Comparison of ENCODE assay signal across 1 fruit fly cellular context in genomic region chr2L:18626987-18627386, dm6.
A peak's percentile ranks its signal among the peaks of the same experiment; 100 is the strongest.
TF ChIP-seq lines count a peak whose summit lies in the region.

No protein-coding gene starts in this region.

TF ChIP-seq in whole organism, embryonic, 481 proteins besides CTCF, POLR2A, EP300 and RAD21 (continued from another document and continues in another):
- TF ChIP-seq CG42726 (GFP tag; IDR thresholded peaks at IDR 0.05; lab: Robert Waterston, UW; ENCODE audit: partially characterized antibody) (no peak), slbo (GFP tag; IDR thresholded peaks at IDR 0.05; lab: Robert Waterston, UW) (peak; percentile 48), bab2 (GFP tag; optimal IDR thresholded peaks at IDR 0.05; lab: Kevin White, UChicago) (peak; percentile 91), CG3847 (GFP tag; IDR thresholded peaks at IDR 0.05; lab: Robert Waterston, UW) (0 out of 2 replicates have a peak, but pooled peaks have one; percentile 37), jumu (GFP tag; optimal IDR thresholded peaks at IDR 0.05; lab: Kevin White, UChicago) (peak; percentile 46), slp2 (GFP tag; optimal IDR thresholded peaks at IDR 0.05; lab: Kevin White, UChicago) (peak; percentile 66), CG8290 (GFP tag; optimal IDR thresholded peaks at IDR 0.05; lab: Kevin White, UChicago) (peak; percentile 55), CG8290 (tag; optimal IDR thresholded peaks at IDR 0.05; lab: Kevin White, UChicago) (peak; percentile 56 to 83), CG11696 (GFP tag; IDR thresholded peaks at IDR 0.05; lab: Robert Waterston, UW) (peak; percentile 68; the same call in 1 of the 2 replicates), usp (GFP tag; optimal IDR thresholded peaks at IDR 0.05; lab: Kevin White, UChicago) (no peak), CG17361 (GFP tag; IDR thresholded peaks at IDR 0.05; lab: Robert Waterston, UW) (peak; percentile 63; the same call in 2 of the 3 replicates), pfk (GFP tag; optimal IDR thresholded peaks at IDR 0.05; lab: Kevin White, UChicago) (no peak), scrt (GFP tag; optimal IDR thresholded peaks at IDR 0.05; lab: Kevin White, UChicago) (peak; percentile 78), Sox100B (GFP tag; optimal IDR thresholded peaks at IDR 0.05; lab: Kevin White, UChicago) (peak; percentile 75), Mad (GFP tag; optimal IDR thresholded peaks at IDR 0.05; lab: Kevin White, UChicago) (peak; percentile 40), knrl (GFP tag; IDR thresholded peaks at IDR 0.05; lab: Robert Waterston, UW; ENCODE audit: partially characterized antibody) (no peak), TFAM (GFP tag; optimal IDR thresholded peaks at IDR 0.05; lab: Kevin White, UChicago) (peak; percentile 11), Elba2 (GFP tag; optimal IDR thresholded peaks at IDR 0.05; lab: Kevin White, UChicago) (no peak), pum (GFP tag; optimal IDR thresholded peaks at IDR 0.05; lab: Kevin White, UChicago) (peak; percentile 61), pan (optimal IDR thresholded peaks at IDR 0.05; lab: Kevin White, UChicago) (no peak), pan (GFP tag; optimal IDR thresholded peaks at IDR 0.05 in 1 of 2, IDR thresholded peaks at IDR 0.05 in 1 of 2) (peak in 1 of 2 experiments; percentile 64), Hr39 (optimal IDR thresholded peaks at IDR 0.05; lab: Kevin White, UChicago) (no peak), Hand (GFP tag; optimal IDR thresholded peaks at IDR 0.05; lab: Kevin White, UChicago) (peak; percentile 85), HHEX (GFP tag; optimal IDR thresholded peaks at IDR 0.05; lab: Kevin White, UChicago) (peak; percentile 84), ttk (GFP tag; IDR thresholded peaks at IDR 0.05; lab: Robert Waterston, UW) (peak; percentile 25; the same call in 1 of the 2 replicates), Sox102F (GFP tag; optimal IDR thresholded peaks at IDR 0.05; lab: Kevin White, UChicago) (peak; percentile 80), Oli (tag; optimal IDR thresholded peaks at IDR 0.05; lab: Kevin White, UChicago) (peak; percentile 47), da (GFP tag; optimal IDR thresholded peaks at IDR 0.05; lab: Kevin White, UChicago) (peak; percentile 79), CG17829 (tag; optimal IDR thresholded peaks at IDR 0.05; lab: Kevin White, UChicago) (peak; percentile 19), CG4617 (GFP tag; optimal IDR thresholded peaks at IDR 0.05; lab: Kevin White, UChicago; ENCODE audit: borderline replicate concordance) (no peak), Antp (GFP tag; optimal IDR thresholded peaks at IDR 0.05; lab: Kevin White, UChicago) (peak; percentile 64), CG5953 (GFP tag; IDR thresholded peaks at IDR 0.05; lab: Robert Waterston, UW) (peak; percentile 68; the same call in 1 of the 2 replicates), CG1647 (GFP tag; optimal IDR thresholded peaks at IDR 0.05; lab: Kevin White, UChicago) (peak; percentile 82), Mes4 (GFP tag; optimal IDR thresholded peaks at IDR 0.05; lab: Kevin White, UChicago) (peak; percentile 91), Adf1 (GFP tag; IDR thresholded peaks at IDR 0.05; lab: Robert Waterston, UW) (peak; percentile 63; the same call in 1 of the 2 replicates), CG6854 (GFP tag; optimal IDR thresholded peaks at IDR 0.05; lab: Kevin White, UChicago) (peak; percentile 74), CG13296 (GFP tag; optimal IDR thresholded peaks at IDR 0.05; lab: Kevin White, UChicago) (peak; percentile 86), CG7372 (GFP tag; IDR thresholded peaks at IDR 0.05; lab: Robert Waterston, UW) (no peak), C15 (GFP tag; IDR thresholded peaks at IDR 0.05; lab: Robert Waterston, UW) (peak; percentile 56; the same call in 1 of the 3 replicates), corto (GFP tag; optimal IDR thresholded peaks at IDR 0.05; lab: Kevin White, UChicago) (peak; percentile 47), HLH4C (GFP tag; IDR thresholded peaks at IDR 0.05; lab: Robert Waterston, UW; ENCODE audit: partially characterized antibody) (no peak), E2f2 (GFP tag; IDR thresholded peaks at IDR 0.05; lab: Robert Waterston, UW) (peak; percentile 47; the same call in 1 of the 2 replicates), CG15479 (GFP tag; optimal IDR thresholded peaks at IDR 0.05; lab: Kevin White, UChicago) (peak; percentile 78), CG32532 (GFP tag; IDR thresholded peaks at IDR 0.05; lab: Robert Waterston, UW) (no peak), eve (GFP tag; optimal IDR thresholded peaks at IDR 0.05; lab: Kevin White, UChicago) (peak in 1 of 2 experiments; percentile 72), CG31224 (GFP tag; IDR thresholded peaks at IDR 0.05; lab: Robert Waterston, UW) (peak; percentile 50; the same call in 1 of the 2 replicates), MESR4 (GFP tag; optimal IDR thresholded peaks at IDR 0.05; lab: Kevin White, UChicago) (peak; percentile 9), hbn (GFP tag; IDR thresholded peaks at IDR 0.05; lab: Robert Waterston, UW; ENCODE audit: partially characterized antibody) (no peak), MTF-1 (GFP tag; optimal IDR thresholded peaks at IDR 0.05; lab: Kevin White, UChicago; ENCODE audit: borderline replicate concordance) (peak; percentile 74), sr (GFP tag; IDR thresholded peaks at IDR 0.05; lab: Robert Waterston, UW) (0 out of 3 replicates have a peak, but pooled peaks have one; percentile 44), CG11560 (tag; IDR thresholded peaks at IDR 0.05; lab: Robert Waterston, UW) (no peak), CG7786 (GFP tag; optimal IDR thresholded peaks at IDR 0.05; lab: Kevin White, UChicago) (peak; percentile 72), trem (tag; optimal IDR thresholded peaks at IDR 0.05; lab: Kevin White, UChicago) (peak; percentile 15), gfzf (GFP tag; optimal IDR thresholded peaks at IDR 0.05; lab: Kevin White, UChicago) (peak; percentile 6), CG7987 (GFP tag; optimal IDR thresholded peaks at IDR 0.05; lab: Kevin White, UChicago) (peak; percentile 93), CG4820 (GFP tag; optimal IDR thresholded peaks at IDR 0.05; lab: Kevin White, UChicago) (peak; percentile 47), Hey (tag; optimal IDR thresholded peaks at IDR 0.05; lab: Kevin White, UChicago) (peak; percentile 79), ind (GFP tag; optimal IDR thresholded peaks at IDR 0.05; lab: Kevin White, UChicago) (peak; percentile 11), NC2β (GFP tag; optimal IDR thresholded peaks at IDR 0.05; lab: Kevin White, UChicago) (peak; percentile 86), al (GFP tag; IDR thresholded peaks at IDR 0.05; lab: Robert Waterston, UW) (0 out of 2 replicates have a peak, but pooled peaks have one; percentile 10), pb (GFP tag; optimal IDR thresholded peaks at IDR 0.05; lab: Kevin White, UChicago) (peak; percentile 57), CG9215 (GFP tag; IDR thresholded peaks at IDR 0.05; lab: Robert Waterston, UW) (no peak), CG14050 (GFP tag; IDR thresholded peaks at IDR 0.05; lab: Robert Waterston, UW) (peak; percentile 17; the same call in 1 of the 3 replicates), sob (GFP tag; IDR thresholded peaks at IDR 0.05; lab: Robert Waterston, UW) (peak; percentile 87), run (tag; optimal IDR thresholded peaks at IDR 0.05; lab: Kevin White, UChicago) (peak; percentile 84), HLH3B (GFP tag; IDR thresholded peaks at IDR 0.05; lab: Robert Waterston, UW) (peak; percentile 75; the same call in 1 of the 2 replicates), z (GFP tag; IDR thresholded peaks at IDR 0.05; lab: Robert Waterston, UW) (peak; percentile 44; the same call in 2 of the 3 replicates), GATAe (GFP tag; conservative IDR thresholded peaks at IDR 0.05; lab: Robert Waterston, UW) (0 out of 2 replicates have a peak, but pooled peaks have one; percentile 12), NFAT (GFP tag; IDR thresholded peaks at IDR 0.05; lab: Robert Waterston, UW) (peak; percentile 27; the same call in 1 of the 2 replicates), zfh2 (GFP tag; optimal IDR thresholded peaks at IDR 0.05; lab: Kevin White, UChicago) (no peak), bowl (GFP tag; IDR thresholded peaks at IDR 0.05; lab: Robert Waterston, UW) (peak; percentile 47; the same call in 1 of the 2 replicates), sens-2 (GFP tag; IDR thresholded peaks at IDR 0.05; lab: Robert Waterston, UW) (0 out of 2 replicates have a peak, but pooled peaks have one; percentile 10), CG2712 (tag; optimal IDR thresholded peaks at IDR 0.05; lab: Kevin White, UChicago) (peak; percentile 57), Oaz (GFP tag; IDR thresholded peaks at IDR 0.05; lab: Robert Waterston, UW) (no peak), CG10462 (GFP tag; optimal IDR thresholded peaks at IDR 0.05; lab: Kevin White, UChicago) (peak; percentile 78), CG15011 (GFP tag; optimal IDR thresholded peaks at IDR 0.05; lab: Kevin White, UChicago) (peak; percentile 81), CoRest (tag; optimal IDR thresholded peaks at IDR 0.05; lab: Kevin White, UChicago) (peak; percentile 73), CG10654 (GFP tag; optimal IDR thresholded peaks at IDR 0.05; lab: Kevin White, UChicago) (peak; percentile 27), tgo (GFP tag; IDR thresholded peaks at IDR 0.05; lab: Robert Waterston, UW) (peak; percentile 34; the same call in 2 of the 3 replicates), gcm2 (GFP tag; optimal IDR thresholded peaks at IDR 0.05; lab: Kevin White, UChicago) (peak; percentile 10), CG8359 (GFP tag; optimal IDR thresholded peaks at IDR 0.05; lab: Kevin White, UChicago; ENCODE audit: borderline replicate concordance) (peak; percentile 68), tna (GFP tag; IDR thresholded peaks at IDR 0.05; lab: Robert Waterston, UW; ENCODE audit: partially characterized antibody) (no peak), cato (GFP tag; optimal IDR thresholded peaks at IDR 0.05; lab: Kevin White, UChicago; ENCODE audit: borderline replicate concordance) (peak; percentile 55), CG4707 (GFP tag; optimal IDR thresholded peaks at IDR 0.05; lab: Kevin White, UChicago) (peak; percentile 84), MBD-R2 (GFP tag; IDR thresholded peaks at IDR 0.05; lab: Robert Waterston, UW) (peak; percentile 10; the same call in 1 of the 2 replicates), Max (GFP tag; optimal IDR thresholded peaks at IDR 0.05; lab: Kevin White, UChicago) (peak; percentile 79), CG6689 (GFP tag; IDR thresholded peaks at IDR 0.05; lab: Robert Waterston, UW) (peak; percentile 46; the same call in 1 of the 2 replicates), Ets97D (GFP tag; optimal IDR thresholded peaks at IDR 0.05; lab: Kevin White, UChicago) (peak; percentile 51), CG2678 (tag; optimal IDR thresholded peaks at IDR 0.05; lab: Kevin White, UChicago) (peak; percentile 87), nerfin-1 (tag; optimal IDR thresholded peaks at IDR 0.05; lab: Kevin White, UChicago) (peak; percentile 51), schlank (tag; optimal IDR thresholded peaks at IDR 0.05; lab: Kevin White, UChicago) (peak; percentile 84), CG5245 (GFP tag; optimal IDR thresholded peaks at IDR 0.05; lab: Kevin White, UChicago) (peak; percentile 42), CG10543 (GFP tag; optimal IDR thresholded peaks at IDR 0.05; lab: Kevin White, UChicago) (peak; percentile 89), CG1603 (tag; optimal IDR thresholded peaks at IDR 0.05; lab: Kevin White, UChicago) (peak; percentile 68), vvl (GFP tag; IDR thresholded peaks at IDR 0.05; lab: Robert Waterston, UW) (peak; percentile 48), fru (optimal IDR thresholded peaks at IDR 0.05; lab: Kevin White, UChicago) (no peak), CG7745 (tag; optimal IDR thresholded peaks at IDR 0.05; lab: Kevin White, UChicago) (peak; percentile 42), caup (GFP tag; optimal IDR thresholded peaks at IDR 0.05; lab: Kevin White, UChicago; ENCODE audit: severe bottlenecking) (peak; percentile 92), chn (GFP tag; optimal IDR thresholded peaks at IDR 0.05; lab: Kevin White, UChicago) (peak; percentile 33), nmo (GFP tag; optimal IDR thresholded peaks at IDR 0.05; lab: Kevin White, UChicago) (peak; percentile 21), Pdp1 (GFP tag; optimal IDR thresholded peaks at IDR 0.05; lab: Kevin White, UChicago) (peak; percentile 69 to 79), amos (GFP tag; IDR thresholded peaks at IDR 0.05; lab: Robert Waterston, UW; ENCODE audit: partially characterized antibody) (no peak), btn (GFP tag; optimal IDR thresholded peaks at IDR 0.05; lab: Kevin White, UChicago) (peak; percentile 65), Gsc (GFP tag; IDR thresholded peaks at IDR 0.05; lab: Robert Waterston, UW) (no peak), Dp (GFP tag; optimal IDR thresholded peaks at IDR 0.05; lab: Kevin White, UChicago) (no peak), nerfin-2 (GFP tag; IDR thresholded peaks at IDR 0.05; lab: Robert Waterston, UW; ENCODE audit: partially characterized antibody) (no peak), CG13624 (GFP tag; optimal IDR thresholded peaks at IDR 0.05; lab: Kevin White, UChicago) (peak; percentile 78), mam (GFP tag; optimal IDR thresholded peaks at IDR 0.05; lab: Kevin White, UChicago) (peak; percentile 64), kay (GFP tag; optimal IDR thresholded peaks at IDR 0.05; lab: Kevin White, UChicago) (peak; percentile 79), CG12299 (tag; optimal IDR thresholded peaks at IDR 0.05; lab: Kevin White, UChicago) (peak; percentile 83), Scr (GFP tag; IDR thresholded peaks at IDR 0.05; lab: Robert Waterston, UW; ENCODE audit: partially characterized antibody) (no peak), CG3838 (GFP tag; optimal IDR thresholded peaks at IDR 0.05; lab: Kevin White, UChicago) (peak; percentile 81), CG17385 (GFP tag; optimal IDR thresholded peaks at IDR 0.05; lab: Kevin White, UChicago) (peak; percentile 74), CG7357 (GFP tag; IDR thresholded peaks at IDR 0.05; lab: Robert Waterston, UW) (no peak), CG2116 (GFP tag; optimal IDR thresholded peaks at IDR 0.05; lab: Kevin White, UChicago) (peak; percentile 67), Trl (optimal IDR thresholded peaks at IDR 0.05; lab: Kevin White, UChicago) (peak in 1 of 2 experiments; percentile 0), Trl (GFP tag; optimal IDR thresholded peaks at IDR 0.05; lab: Kevin White, UChicago) (peak; percentile 85), bigmax (GFP tag; optimal IDR thresholded peaks at IDR 0.05; lab: Kevin White, UChicago) (peak; percentile 76), kah (GFP tag; optimal IDR thresholded peaks at IDR 0.05; lab: Kevin White, UChicago) (peak; percentile 56), CG14965 (GFP tag; optimal IDR thresholded peaks at IDR 0.05; lab: Kevin White, UChicago; ENCODE audit: borderline replicate concordance) (peak; percentile 80), dimm (GFP tag; IDR thresholded peaks at IDR 0.05; lab: Robert Waterston, UW) (no peak), CG17328 (GFP tag; IDR thresholded peaks at IDR 0.05; lab: Robert Waterston, UW) (peak; percentile 59), ATbp (GFP tag; optimal IDR thresholded peaks at IDR 0.05; lab: Kevin White, UChicago) (peak; percentile 98), nom (GFP tag; optimal IDR thresholded peaks at IDR 0.05; lab: Kevin White, UChicago) (no peak), Tbp (GFP tag; optimal IDR thresholded peaks at IDR 0.05; lab: Kevin White, UChicago) (no peak)
